Worm (Caenorhabditis elegans) whole organism, early embryonic: ENCODE data around the gene H10D18.5.

Source experiments
- B0310.2 ChIP-seq: sonication (generic microtip); optimal IDR thresholded peaks from 2 replicates; lab custom pipeline; 2016; ENCODE audit warnings: mild to moderate bottlenecking, missing genetic modification characterization, missing compliant biosample characterization
- F13C5.2 ChIP-seq: sonication (generic microtip); optimal IDR thresholded peaks from 2 replicates; lab custom pipeline; 2017; ENCODE audit warnings: mild to moderate bottlenecking, missing genetic modification characterization, inconsistent platforms, missing compliant biosample characterization
- aly-1 ChIP-seq: sonication (generic microtip); optimal IDR thresholded peaks from 2 replicates; lab custom pipeline; 2016; ENCODE audit warnings: missing genetic modification characterization, missing compliant biosample characterization
- ama-1 ChIP-seq: fragments of 150-350 bp; optimal IDR thresholded peaks from 2 replicates; lab custom pipeline; 2014
- ceh-13 ChIP-seq: fragments of 200-800 bp; sonication (Bioruptor generic); optimal IDR thresholded peaks from 2 replicates; lab custom pipeline; 2018; ENCODE audit warnings: mild to moderate bottlenecking, missing genetic modification characterization, missing compliant biosample characterization
- ceh-36 ChIP-seq: sonication (generic microtip); optimal IDR thresholded peaks from 2 replicates; lab custom pipeline; 2016; ENCODE audit warnings: missing genetic modification characterization, inconsistent platforms, missing compliant biosample characterization
- ets-7 ChIP-seq: sonication (generic microtip); optimal IDR thresholded peaks from 2 replicates; lab custom pipeline; 2016; ENCODE audit warnings: missing genotype, missing genetic modification characterization, missing compliant biosample characterization
- flt-1 ChIP-seq: fragments of 200-800 bp; sonication (Bioruptor generic); IDR thresholded peaks from 2 replicates; pipeline ENCODE4 v1.3.6; 2022; ENCODE audit warnings: missing genetic modification characterization, missing compliant biosample characterization
- hmbx-1 ChIP-seq: sonication (generic microtip); optimal IDR thresholded peaks from 2 replicates; lab custom pipeline; 2016; ENCODE audit warnings: mild to moderate bottlenecking, missing genetic modification characterization, missing compliant biosample characterization
- hmg-4 ChIP-seq: fragments of 200-800 bp; sonication (Bioruptor generic); optimal IDR thresholded peaks from 2 replicates; lab custom pipeline; 2018; ENCODE audit warnings: mild to moderate bottlenecking, missing genetic modification characterization, missing compliant biosample characterization
- hnd-1 ChIP-seq: sonication (generic microtip); optimal IDR thresholded peaks from 2 replicates; lab custom pipeline; 2016; ENCODE audit warnings: missing genetic modification characterization, missing compliant biosample characterization
- pes-1 ChIP-seq: fragments of 200-800 bp; sonication (Bioruptor generic); IDR thresholded peaks from 2 replicates; pipeline ENCODE4 v1.3.6; 2022; ENCODE audit warnings: missing genetic modification reagents, missing genetic modification characterization, missing compliant biosample characterization
- scrt-1 ChIP-seq: fragments of 200-800 bp; sonication (Bioruptor generic); IDR thresholded peaks from 2 replicates; pipeline ENCODE4 v1.3.6; 2022; ENCODE audit warnings: missing genetic modification characterization, missing compliant biosample characterization
- sea-1 ChIP-seq: fragments of 200-800 bp; sonication (Bioruptor generic); conservative IDR thresholded peaks from 2 replicates; pipeline ENCODE4 v1.3.6; 2022; ENCODE audit warnings: missing genetic modification characterization, missing compliant biosample characterization
- tbx-11 ChIP-seq: fragments of 200-800 bp; sonication (Bioruptor generic); IDR thresholded peaks from 2 replicates; pipeline ENCODE4 v1.3.6; 2022; ENCODE audit warnings: missing genetic modification characterization, missing compliant biosample characterization
- tbx-37 ChIP-seq: fragments of 200-800 bp; sonication (Bioruptor generic); conservative IDR thresholded peaks from 2 replicates; pipeline ENCODE4 v1.3.6; 2022; ENCODE audit warnings: missing genetic modification reagents, missing genetic modification characterization, missing compliant biosample characterization
- tra-4 ChIP-seq: sonication (generic microtip); optimal IDR thresholded peaks from 2 replicates; lab custom pipeline; 2017; ENCODE audit warnings: missing genetic modification characterization, missing compliant biosample characterization

H10D18.5 gene

DNA sequence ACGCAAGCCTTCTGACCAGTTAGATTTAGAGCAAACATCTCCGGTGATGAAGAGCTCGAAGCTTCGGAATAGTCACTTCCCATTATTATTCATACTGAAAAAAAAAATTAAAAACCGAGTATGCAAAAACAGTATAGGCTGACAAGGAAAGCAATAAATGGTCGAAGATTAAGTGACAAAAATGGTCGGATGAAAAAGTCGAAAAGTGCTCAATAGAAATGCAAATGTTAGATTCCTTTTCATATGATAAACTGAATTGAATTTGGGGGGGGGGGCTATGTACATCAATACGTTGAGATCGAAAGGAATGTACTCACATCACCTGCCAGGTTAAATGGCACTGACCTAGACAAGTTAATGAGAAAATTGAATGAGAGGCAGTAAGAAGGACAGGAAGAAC is 31.3 kb upstream of the H10D18.5 start, which contains the start of gene nhr-187:
Gene nhr-187 (minus strand): TSS at position 101 of the 400 bp plus-strand sequence.
- TF ChIP-seq hmg-4 (GFP tag; lab: Kevin White, UChicago) (no peak), ceh-13 (GFP tag; lab: Kevin White, UChicago) (no peak), ama-1 (lab: Kevin White, UChicago) (no peak), hnd-1 (no peak), B0310.2 (tag; lab: Kevin White, UChicago) (no peak), F13C5.2 (tag; lab: Kevin White, UChicago) (no peak), flt-1 (GFP tag; lab: Robert Waterston, UW) (no peak), ets-7 (no peak), tbx-11 (GFP tag; lab: Robert Waterston, UW) (no peak), pes-1 (no peak), scrt-1 (GFP tag; lab: Robert Waterston, UW) (no peak), aly-1 (tag; lab: Kevin White, UChicago) (no peak)

DNA sequence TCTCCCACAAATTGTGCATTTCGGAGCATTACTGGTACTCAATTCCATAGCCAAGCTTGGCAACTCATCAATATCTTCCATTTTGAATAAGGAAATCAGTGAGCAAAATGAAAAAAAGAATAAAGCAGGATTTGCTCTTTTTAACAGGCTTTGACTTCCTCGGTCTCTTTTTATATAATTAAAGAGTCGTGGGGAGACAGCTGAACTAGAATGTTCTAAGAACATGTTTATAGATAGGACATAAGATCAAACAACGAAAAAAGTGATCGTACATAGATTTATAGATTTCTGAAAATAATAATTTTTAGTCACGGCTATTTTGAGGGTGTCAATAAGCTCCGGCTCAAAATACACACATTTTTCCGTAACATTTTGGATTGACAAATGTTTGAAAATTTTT is 28.6 kb upstream of the H10D18.5 start, which contains the start of gene nhr-189:
Gene nhr-189 (minus strand): TSS at position 121 of the 400 bp plus-strand sequence.
- TF ChIP-seq ets-7, result no peak
- TF ChIP-seq hnd-1, result no peak
- TF ChIP-seq sea-1 (GFP tag; lab: Robert Waterston, UW), result no peak
- no peak for TF ChIP-seq aly-1 (tag; lab: Kevin White, UChicago)
- TF ChIP-seq ceh-13 (GFP tag; lab: Kevin White, UChicago), result no peak
- TF ChIP-seq scrt-1 (GFP tag; lab: Robert Waterston, UW), result no peak
- no peak for TF ChIP-seq F13C5.2 (tag; lab: Kevin White, UChicago)

DNA sequence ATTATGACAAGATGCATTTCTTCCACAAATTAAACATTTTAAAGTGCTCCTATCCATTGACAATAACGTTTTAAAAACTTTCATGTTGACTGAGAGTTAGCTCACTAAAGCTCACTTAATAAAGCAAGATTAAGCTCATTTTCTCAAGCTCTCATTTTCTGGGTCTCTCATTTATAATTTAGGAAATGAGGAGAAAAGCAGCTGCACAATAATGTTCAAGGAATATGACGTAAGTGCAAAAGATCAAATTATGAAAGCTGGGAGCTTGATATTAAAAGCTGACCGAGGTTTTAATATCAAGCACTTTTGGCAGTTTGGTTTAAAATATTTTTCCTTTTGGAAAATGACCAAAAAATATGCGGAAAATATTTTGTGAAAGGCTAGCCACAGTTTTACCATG is 26.3 kb upstream of the H10D18.5 start, which contains the start of gene nhr-188:
Gene nhr-188 (minus strand): TSS at position 84 of the 400 bp plus-strand sequence.
- TF ChIP-seq ama-1 (lab: Kevin White, UChicago) (no peak), ets-7 (no peak), hmg-4 (GFP tag; lab: Kevin White, UChicago) (no peak), scrt-1 (GFP tag; lab: Robert Waterston, UW) (no peak), pes-1 (no peak), tra-4 (tag; lab: Kevin White, UChicago) (no peak), ceh-36 (no peak), ceh-13 (GFP tag; lab: Kevin White, UChicago) (no peak), sea-1 (GFP tag; lab: Robert Waterston, UW) (no peak), hmbx-1 (tag; lab: Kevin White, UChicago) (no peak), tbx-37 (GFP tag; lab: Robert Waterston, UW) (no peak), B0310.2 (tag; lab: Kevin White, UChicago) (no peak), hnd-1 (no peak), flt-1 (GFP tag; lab: Robert Waterston, UW) (no peak), tbx-11 (GFP tag; lab: Robert Waterston, UW) (no peak), aly-1 (tag; lab: Kevin White, UChicago) (no peak), F13C5.2 (tag; lab: Kevin White, UChicago) (no peak)

- TF ChIP-seq sea-1 (GFP tag; lab: Robert Waterston, UW) (no peak), ets-7 (no peak), F13C5.2 (tag; lab: Kevin White, UChicago) (no peak), tbx-11 (GFP tag; lab: Robert Waterston, UW) (no peak), tbx-37 (GFP tag; lab: Robert Waterston, UW) (no peak), hmg-4 (GFP tag; lab: Kevin White, UChicago) (no peak), scrt-1 (GFP tag; lab: Robert Waterston, UW) (no peak), aly-1 (tag; lab: Kevin White, UChicago) (no peak), ama-1 (lab: Kevin White, UChicago) (no peak), pes-1 (no peak), ceh-36 (no peak), hmbx-1 (tag; lab: Kevin White, UChicago) (no peak), ceh-13 (GFP tag; lab: Kevin White, UChicago) (no peak), flt-1 (GFP tag; lab: Robert Waterston, UW) (no peak), tra-4 (tag; lab: Kevin White, UChicago) (no peak), hnd-1 (no peak), B0310.2 (tag; lab: Kevin White, UChicago) (no peak)
Measured at ce11 chrV:3855916-3856315, 24.4 kb upstream of the H10D18.5 start.

DNA sequence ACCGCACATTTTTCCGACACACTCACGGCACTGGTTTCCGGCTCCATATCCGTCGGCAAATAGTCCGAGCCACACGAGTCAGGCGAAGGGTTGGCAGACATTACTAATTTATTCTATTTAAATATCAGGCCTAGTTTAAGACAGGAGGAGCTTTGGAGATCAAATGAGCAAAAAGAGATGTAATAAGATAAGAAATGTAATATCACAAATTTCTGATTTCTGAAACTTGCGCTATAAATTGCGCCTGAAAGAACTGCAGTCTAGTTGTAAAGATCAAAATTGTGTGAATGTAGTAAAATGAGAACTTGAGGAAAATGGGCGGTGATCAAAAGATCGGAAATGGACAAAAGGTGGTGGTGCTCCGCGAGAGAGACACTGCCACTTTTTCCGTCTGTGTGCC is 23.3 kb upstream of the H10D18.5 start, which contains the start of gene nhr-186:
Gene nhr-186 (minus strand): TSS at position 101 of the 400 bp plus-strand sequence.
- TF ChIP-seq B0310.2 (tag; lab: Kevin White, UChicago), result no peak
- no peak for TF ChIP-seq sea-1 (GFP tag; lab: Robert Waterston, UW)
- no peak for TF ChIP-seq hmbx-1 (tag; lab: Kevin White, UChicago)
- no peak for TF ChIP-seq hmg-4 (GFP tag; lab: Kevin White, UChicago)
- TF ChIP-seq ceh-36, result no peak

ce11 chrV:3851760-3852159 is 20.2 kb upstream of the H10D18.5 start:
- no peak for TF ChIP-seq B0310.2 (tag; lab: Kevin White, UChicago)
- no peak for TF ChIP-seq ceh-36
- TF ChIP-seq pes-1, result no peak
- no peak for TF ChIP-seq hmg-4 (GFP tag; lab: Kevin White, UChicago)
- no peak for TF ChIP-seq scrt-1 (GFP tag; lab: Robert Waterston, UW)
- TF ChIP-seq tbx-11 (GFP tag; lab: Robert Waterston, UW), result no peak
- TF ChIP-seq tra-4 (tag; lab: Kevin White, UChicago), result no peak
- TF ChIP-seq hnd-1, result no peak
- no peak for TF ChIP-seq tbx-37 (GFP tag; lab: Robert Waterston, UW)
- no peak for TF ChIP-seq aly-1 (tag; lab: Kevin White, UChicago)
- TF ChIP-seq F13C5.2 (tag; lab: Kevin White, UChicago), result no peak
- TF ChIP-seq sea-1 (GFP tag; lab: Robert Waterston, UW), result no peak
- no peak for TF ChIP-seq ama-1 (lab: Kevin White, UChicago)
- no peak for TF ChIP-seq hmbx-1 (tag; lab: Kevin White, UChicago)
- no peak for TF ChIP-seq ets-7
- TF ChIP-seq ceh-13 (GFP tag; lab: Kevin White, UChicago), result no peak
- no peak for TF ChIP-seq flt-1 (GFP tag; lab: Robert Waterston, UW)

DNA sequence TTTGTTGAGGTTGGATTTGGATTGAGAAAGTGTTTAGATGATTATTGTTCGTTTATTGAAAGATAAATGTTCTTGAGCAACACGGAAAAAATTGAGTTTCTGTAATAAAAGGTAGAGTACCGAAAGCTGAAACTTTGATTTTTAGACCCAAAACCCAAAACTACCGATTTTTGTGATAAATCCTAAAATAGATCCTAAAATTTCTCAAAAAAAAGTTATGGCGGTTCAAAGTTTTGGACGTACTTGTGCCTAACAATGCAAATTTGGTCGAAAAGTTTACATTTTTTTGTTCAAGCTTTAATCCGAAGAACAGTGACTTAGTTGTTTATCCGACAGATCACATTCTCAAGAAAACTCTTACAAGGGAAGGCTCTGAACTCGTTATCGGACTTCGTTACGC is 15.8 kb upstream of the H10D18.5 start, which contains the start of gene nhr-185:
Gene nhr-185 (minus strand): TSS at position 101 of the 400 bp plus-strand sequence.
- TF ChIP-seq tbx-37 (GFP tag; lab: Robert Waterston, UW), result no peak
- no peak for TF ChIP-seq hmg-4 (GFP tag; lab: Kevin White, UChicago)
- no peak for TF ChIP-seq flt-1 (GFP tag; lab: Robert Waterston, UW)
- TF ChIP-seq ama-1 (lab: Kevin White, UChicago), result no peak
- no peak for TF ChIP-seq B0310.2 (tag; lab: Kevin White, UChicago)
- TF ChIP-seq hnd-1, result no peak
- no peak for TF ChIP-seq sea-1 (GFP tag; lab: Robert Waterston, UW)
- no peak for TF ChIP-seq hmbx-1 (tag; lab: Kevin White, UChicago)
- TF ChIP-seq aly-1 (tag; lab: Kevin White, UChicago), result no peak
- TF ChIP-seq F13C5.2 (tag; lab: Kevin White, UChicago), result no peak
- TF ChIP-seq pes-1, result no peak
- TF ChIP-seq ceh-36, result no peak
- no peak for TF ChIP-seq ceh-13 (GFP tag; lab: Kevin White, UChicago)
- no peak for TF ChIP-seq ets-7
- no peak for TF ChIP-seq scrt-1 (GFP tag; lab: Robert Waterston, UW)
- TF ChIP-seq tra-4 (tag; lab: Kevin White, UChicago), result no peak
